Worm (Caenorhabditis elegans): Measurements from ENCODE around the gene F19C6.3.

The F19C6.3 gene

DNA sequence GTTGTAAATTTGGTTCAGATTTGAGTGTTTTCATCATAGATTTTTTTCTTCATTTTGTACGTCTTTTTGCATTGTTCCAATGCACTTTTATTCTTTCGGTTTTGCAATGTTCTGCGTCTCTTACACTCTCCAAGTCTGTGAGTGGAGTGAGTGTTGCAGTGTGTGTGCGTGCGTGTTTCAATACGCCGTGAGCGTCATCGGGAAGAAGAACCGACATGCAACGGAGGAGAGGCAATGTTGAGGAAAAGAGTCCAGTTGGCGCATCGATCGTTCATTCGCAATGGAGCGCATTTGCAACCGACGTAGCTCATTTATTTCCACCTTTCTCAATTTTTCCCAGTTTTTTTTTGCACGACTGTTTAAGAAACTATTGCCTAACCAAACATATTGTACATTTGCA lies 50.0 kb downstream of the F19C6.3 start, which contains the start of gene ZC506.1 (continued):
- peak; percentile 79 for TF ChIP-seq zfp-3 (GFP tag; conservative IDR thresholded peaks at IDR 0.05)
- TF ChIP-seq ceh-82 (tag; optimal IDR thresholded peaks at IDR 0.05), result no peak
- TF ChIP-seq Y48G9A.11 (GFP tag; IDR thresholded peaks at IDR 0.05), result no peak
- no peak for TF ChIP-seq F26F4.8 (GFP tag; conservative IDR thresholded peaks at IDR 0.05)
- TF ChIP-seq dmd-6 (GFP tag; IDR thresholded peaks at IDR 0.05), result peak; percentile 89

- TF ChIP-seq fkh-10 (GFP tag; optimal IDR thresholded peaks at IDR 0.05) (no peak), dmd-6 (GFP tag; IDR thresholded peaks at IDR 0.05) (0 out of 2 replicates have a peak, but pooled peaks have one; percentile 13)
Measured at ce11 chrX:9957449-9957848, 51.1 kb downstream of the F19C6.3 start.

ce11 chrX:9956537-9956936 lies 52.0 kb downstream of the F19C6.3 start:
- TF ChIP-seq dmd-6 (GFP tag; IDR thresholded peaks at IDR 0.05) (0 out of 2 replicates have a peak, but pooled peaks have one; percentile 27), hif-1 (tag; optimal IDR thresholded peaks at IDR 0.05) (peak in 1 of 2 experiments; percentile 16), aha-1 (tag) (peak; percentile 82)

- TF ChIP-seq sdz-12 (GFP tag; optimal IDR thresholded peaks at IDR 0.05) (no peak), nhr-25 (tag; optimal IDR thresholded peaks at IDR 0.05; ENCODE audit: borderline replicate concordance, insufficient read depth) (no peak), egl-43 (GFP tag; IDR thresholded peaks at IDR 0.05) (no peak), D1046.2 (GFP tag; IDR thresholded peaks at IDR 0.05) (no peak), zip-2 (tag; optimal IDR thresholded peaks at IDR 0.05) (no peak)
Measured at ce11 chrX:9956052-9956451, 52.5 kb downstream of the F19C6.3 start.
